Fruit fly (Drosophila melanogaster): ENCODE measurements around the gene Ogdh.
A peak's percentile ranks its signal among the peaks of the same experiment; 100 is the strongest.

The Ogdh gene

dm6 chr3L:16989169-16989568, 34.5 kb downstream of the Ogdh start (continued):
- no peak for TF ChIP-seq jim (GFP tag; optimal IDR thresholded peaks at IDR 0.05)
- TF ChIP-seq HLH106 (tag; optimal IDR thresholded peaks at IDR 0.05), result peak; percentile 85
- peak; percentile 29 for TF ChIP-seq CG32264 (GFP tag; optimal IDR thresholded peaks at IDR 0.05)

DNA sequence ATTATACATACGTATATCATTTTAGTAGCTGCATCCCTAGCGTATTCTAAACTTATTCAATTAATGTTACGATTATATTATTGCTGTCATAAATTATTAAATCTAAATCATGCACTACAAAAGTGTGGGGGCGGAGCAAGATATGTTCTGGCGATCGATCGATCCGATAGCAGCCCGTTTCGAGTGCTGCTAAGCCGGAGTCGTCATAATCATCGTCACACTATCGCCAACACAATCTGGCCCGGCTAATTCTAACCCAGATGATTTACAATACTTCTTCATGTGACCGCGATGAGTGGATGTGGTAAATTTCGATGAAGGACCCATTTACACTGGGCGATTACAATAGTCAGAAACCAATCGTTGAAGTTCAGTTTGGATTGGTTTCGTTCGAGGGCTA, 40.2 kb downstream of the Ogdh start:
- TF ChIP-seq brk (GFP tag; optimal IDR thresholded peaks at IDR 0.05) (no peak), Hr83 (GFP tag; optimal IDR thresholded peaks at IDR 0.05; ENCODE audit: poor library complexity, severe bottlenecking) (no peak), br (GFP tag; optimal IDR thresholded peaks at IDR 0.05) (no peak), ey (GFP tag; optimal IDR thresholded peaks at IDR 0.05) (no peak), Dif (GFP tag; optimal IDR thresholded peaks at IDR 0.05; ENCODE audit: partially characterized antibody) (no peak), OdsH (GFP tag; optimal IDR thresholded peaks at IDR 0.05) (no peak), Vsx2 (GFP tag; optimal IDR thresholded peaks at IDR 0.05; ENCODE audit: partially characterized antibody) (no peak), foxo (GFP tag; optimal IDR thresholded peaks at IDR 0.05) (no peak), pan (optimal IDR thresholded peaks at IDR 0.05) (no peak), fru (GFP tag; optimal IDR thresholded peaks at IDR 0.05) (no peak), Mio (GFP tag; optimal IDR thresholded peaks at IDR 0.05) (no peak), HLH106 (tag; optimal IDR thresholded peaks at IDR 0.05) (no peak), CrebA (GFP tag; optimal IDR thresholded peaks at IDR 0.05; ENCODE audit: borderline replicate concordance) (no peak), usp (GFP tag; optimal IDR thresholded peaks at IDR 0.05) (no peak), Sp1 (GFP tag; optimal IDR thresholded peaks at IDR 0.05) (no peak), tai (GFP tag; optimal IDR thresholded peaks at IDR 0.05) (no peak), CG9705 (GFP tag; optimal IDR thresholded peaks at IDR 0.05) (no peak), sage (GFP tag; optimal IDR thresholded peaks at IDR 0.05) (no peak), Dfd (GFP tag; optimal IDR thresholded peaks at IDR 0.05) (no peak)

DNA sequence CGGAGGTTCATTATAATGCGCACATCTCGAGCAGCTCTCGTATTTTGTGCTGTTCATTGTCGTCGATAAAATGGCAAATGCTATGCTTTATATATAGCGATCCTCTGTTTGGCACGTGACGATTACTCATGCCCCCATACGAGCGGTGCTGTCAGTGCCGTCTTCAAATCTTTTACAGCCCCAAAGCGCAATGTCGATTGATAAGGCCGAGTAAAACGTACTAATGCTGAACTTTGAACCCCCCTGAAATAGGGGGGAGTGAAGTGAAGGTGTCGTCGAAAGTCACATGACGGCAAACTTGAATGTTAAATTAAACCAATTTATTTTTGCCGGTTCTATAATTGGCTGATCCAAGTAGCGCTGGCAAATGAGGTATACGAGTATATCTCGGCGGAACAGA, 45.7 kb downstream of the Ogdh start:
- TF ChIP-seq brk (GFP tag; optimal IDR thresholded peaks at IDR 0.05), result no peak
- no peak for TF ChIP-seq Rel (GFP tag; optimal IDR thresholded peaks at IDR 0.05)
- TF ChIP-seq Rel (tag; optimal IDR thresholded peaks at IDR 0.05), result peak; percentile 43

dm6 chr3L:17001055-17001454, 46.4 kb downstream of the Ogdh start:
- no peak for TF ChIP-seq Dif (GFP tag; optimal IDR thresholded peaks at IDR 0.05; ENCODE audit: partially characterized antibody)
- no peak for TF ChIP-seq Rel (GFP tag; optimal IDR thresholded peaks at IDR 0.05)
- peak; percentile 0 for TF ChIP-seq Rel (tag; optimal IDR thresholded peaks at IDR 0.05)

DNA sequence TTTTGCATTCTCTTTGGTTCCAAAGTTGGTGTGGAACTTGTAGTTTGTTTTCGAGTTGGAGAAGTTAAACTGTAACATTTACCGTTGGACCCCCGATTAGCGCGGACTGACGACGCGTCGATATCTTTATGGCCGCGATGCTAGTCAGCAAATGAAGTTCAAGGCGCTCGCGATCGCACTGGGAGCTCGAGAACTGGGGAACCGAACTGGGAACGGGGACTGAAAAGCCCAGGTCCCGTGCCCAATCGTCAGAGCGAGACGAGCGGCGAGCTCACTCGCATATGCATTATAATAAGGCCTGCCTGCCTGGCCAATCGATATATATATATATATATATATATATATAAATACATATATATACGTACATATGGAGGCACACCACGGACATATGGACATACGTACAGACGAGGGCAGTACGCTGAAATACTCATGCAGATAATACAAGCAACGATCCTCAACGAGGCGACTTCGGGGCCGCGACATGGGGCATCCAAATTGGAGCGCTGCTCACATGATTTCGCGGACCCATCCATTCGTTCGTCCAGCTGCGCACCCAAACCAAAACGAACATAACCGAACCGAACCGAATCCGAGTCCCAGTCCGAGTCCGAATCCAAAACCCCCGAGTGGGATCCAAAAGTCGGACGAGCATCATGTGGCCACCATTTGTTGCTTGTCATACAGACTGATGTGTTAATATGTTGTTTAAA, 47.7 kb downstream of the Ogdh start:
- TF ChIP-seq OdsH (GFP tag; optimal IDR thresholded peaks at IDR 0.05), result peak; percentile 10
- peak; percentile 69 for TF ChIP-seq Hr83 (GFP tag; optimal IDR thresholded peaks at IDR 0.05; ENCODE audit: poor library complexity, severe bottlenecking)
- peak; percentile 53 for TF ChIP-seq Rel (GFP tag; optimal IDR thresholded peaks at IDR 0.05)
- TF ChIP-seq Rel (tag; optimal IDR thresholded peaks at IDR 0.05), result peak; percentile 85
- TF ChIP-seq ey (GFP tag; optimal IDR thresholded peaks at IDR 0.05), result no peak

- TF ChIP-seq h (GFP tag; optimal IDR thresholded peaks at IDR 0.05) (peak; percentile 37), tai (GFP tag; optimal IDR thresholded peaks at IDR 0.05) (no peak), sv (GFP tag; optimal IDR thresholded peaks at IDR 0.05) (no peak), dl (GFP tag; optimal IDR thresholded peaks at IDR 0.05; ENCODE audit: insufficient read depth in 1 of 2, partially characterized antibody in 2 of 2) (no peak), sage (GFP tag; optimal IDR thresholded peaks at IDR 0.05) (no peak), foxo (GFP tag; optimal IDR thresholded peaks at IDR 0.05) (peak in 1 of 2 experiments; percentile 27), Dfd (GFP tag; optimal IDR thresholded peaks at IDR 0.05) (no peak), dmrt93B (GFP tag; optimal IDR thresholded peaks at IDR 0.05) (no peak), Jra (GFP tag; optimal IDR thresholded peaks at IDR 0.05) (no peak), rgr (GFP tag; optimal IDR thresholded peaks at IDR 0.05) (peak; percentile 51), brk (GFP tag; optimal IDR thresholded peaks at IDR 0.05) (no peak), br (GFP tag; optimal IDR thresholded peaks at IDR 0.05) (no peak), usp (GFP tag; optimal IDR thresholded peaks at IDR 0.05) (no peak), Rel (GFP tag; optimal IDR thresholded peaks at IDR 0.05) (no peak), Rel (tag; optimal IDR thresholded peaks at IDR 0.05) (peak; percentile 77), Myc (optimal IDR thresholded peaks at IDR 0.05) (no peak), ey (GFP tag; optimal IDR thresholded peaks at IDR 0.05) (no peak), woc (GFP tag; optimal IDR thresholded peaks at IDR 0.05) (no peak), Hr78 (GFP tag; optimal IDR thresholded peaks at IDR 0.05) (no peak), CG32264 (GFP tag; optimal IDR thresholded peaks at IDR 0.05) (no peak), HLH106 (tag; optimal IDR thresholded peaks at IDR 0.05) (peak; percentile 20), Hr83 (GFP tag; optimal IDR thresholded peaks at IDR 0.05; ENCODE audit: poor library complexity, severe bottlenecking) (peak; percentile 8), psq (GFP tag; optimal IDR thresholded peaks at IDR 0.05) (no peak), Abd-B (GFP tag; optimal IDR thresholded peaks at IDR 0.05) (no peak), Vsx2 (GFP tag; optimal IDR thresholded peaks at IDR 0.05; ENCODE audit: partially characterized antibody) (peak; percentile 12), Mio (GFP tag; optimal IDR thresholded peaks at IDR 0.05) (no peak), CG9705 (GFP tag; optimal IDR thresholded peaks at IDR 0.05) (no peak), pan (optimal IDR thresholded peaks at IDR 0.05) (no peak)
Observed at dm6 chr3L:17003251-17004171, 48.9 kb downstream of the Ogdh start.

Data from whole organism, wandering third instar larva.